Worm (Caenorhabditis elegans) whole organism, L1 larva: ENCODE measurements around the gene F49E12.10.

ENCODE experiments used
- C16A3.4 ChIP-seq: fragments of 150-350 bp; optimal IDR thresholded peaks from 2 replicates; lab custom pipeline; 2014; ENCODE audit warnings: missing biosample characterization, missing genetic modification characterization
- F16B12.6 ChIP-seq: fragments of 150-350 bp; optimal IDR thresholded peaks from 2 replicates; lab custom pipeline; 2014; ENCODE audit warnings: missing biosample characterization, missing genetic modification characterization
- aha-1 ChIP-seq: fragments of 150-350 bp; optimal IDR thresholded peaks from 2 replicates; lab custom pipeline; 2014; ENCODE audit warnings: missing biosample characterization, missing genetic modification characterization
- aly-2 ChIP-seq: fragments of 150-350 bp; optimal IDR thresholded peaks from 2 replicates; lab custom pipeline; 2014; ENCODE audit warnings: missing biosample characterization, missing genetic modification characterization
- ama-1 ChIP-seq: fragments of 150-350 bp; optimal IDR thresholded peaks from 2 replicates; lab custom pipeline; 2014
- blmp-1 ChIP-seq: fragments of 150-350 bp; optimal IDR thresholded peaks from 2 replicates; lab custom pipeline; 2014; ENCODE audit warnings: missing biosample characterization, missing genetic modification characterization
- ceh-63 ChIP-seq: fragments of 200-800 bp; sonication (Bioruptor generic); optimal IDR thresholded peaks from 2 replicates; lab custom pipeline; 2018; ENCODE audit warnings: mild to moderate bottlenecking, missing genetic modification characterization, missing compliant biosample characterization
- ceh-8 ChIP-seq: fragments of 200-800 bp; sonication (Bioruptor generic); optimal IDR thresholded peaks from 2 replicates; lab custom pipeline; 2018; ENCODE audit warnings: mild to moderate bottlenecking, missing genetic modification characterization, moderate library complexity, missing compliant biosample characterization
- ceh-88 ChIP-seq: fragments of 200-800 bp; sonication (Bioruptor generic); IDR thresholded peaks from 2 replicates; pipeline ENCODE4 v1.3.6; 2022; ENCODE audit warnings: missing genetic modification characterization, missing compliant biosample characterization
- ceh-90 ChIP-seq: sonication (generic microtip); optimal IDR thresholded peaks from 2 replicates; lab custom pipeline; 2016; ENCODE audit warnings: missing genetic modification characterization, missing compliant biosample characterization
- ces-1 ChIP-seq: fragments of 150-350 bp; optimal IDR thresholded peaks from 2 replicates; lab custom pipeline; 2014; ENCODE audit warnings: missing biosample characterization, missing genetic modification reagents, missing genetic modification characterization
- dpl-1 ChIP-seq, 3 experiments: fragments of 150-350 bp in 2 of 3; sonication (generic microtip) in 1 of 3; optimal IDR thresholded peaks; 2 replicates each; lab custom pipeline; 2014 to 2017; ENCODE audit warnings: missing biosample characterization in 3 of 3, missing genetic modification characterization in 3 of 3, missing genetic modification reagents in 3 of 3
- dsc-1 ChIP-seq: sonication (generic microtip); optimal IDR thresholded peaks from 2 replicates; lab custom pipeline; 2016; ENCODE audit warnings: mild to moderate bottlenecking, missing genetic modification characterization, missing compliant biosample characterization
- egl-13 ChIP-seq: sonication (generic microtip); optimal IDR thresholded peaks from 2 replicates; lab custom pipeline; 2016; ENCODE audit warnings: missing genotype, missing genetic modification reagents, missing genetic modification characterization, missing compliant biosample characterization
- egl-27 ChIP-seq, 2 experiments: fragments of 150-350 bp in 1 of 2; sonication (generic microtip); optimal IDR thresholded peaks; 3 replicates each; lab custom pipeline; 2017 to 2018; ENCODE audit warnings: missing biosample characterization in 2 of 2, missing genetic modification characterization in 2 of 2, missing genetic modification reagents in 2 of 2
- elt-2 ChIP-seq: sonication (generic microtip); optimal IDR thresholded peaks from 2 replicates; lab custom pipeline; 2016; ENCODE audit warnings: missing genetic modification characterization, mild to moderate bottlenecking, inconsistent platforms, missing compliant biosample characterization, missing genetic modification reagents
- ets-5 ChIP-seq: fragments of 200-800 bp; sonication (Bioruptor generic); IDR thresholded peaks from 2 replicates; pipeline ENCODE4 v1.3.6; 2022; ENCODE audit warnings: missing genetic modification characterization, missing compliant biosample characterization
- fkh-8 ChIP-seq: sonication (generic microtip); optimal IDR thresholded peaks from 2 replicates; lab custom pipeline; 2016; ENCODE audit warnings: mild to moderate bottlenecking, missing genetic modification characterization, missing compliant biosample characterization
- fos-1 ChIP-seq: fragments of 150-350 bp; optimal IDR thresholded peaks from 2 replicates; lab custom pipeline; 2014; ENCODE audit warnings: missing biosample characterization, missing genetic modification characterization
- hpl-2 ChIP-seq: fragments of 150-350 bp; optimal IDR thresholded peaks from 2 replicates; lab custom pipeline; 2014; ENCODE audit warnings: missing biosample characterization, missing genetic modification reagents, missing genetic modification characterization
- irx-1 ChIP-seq: sonication (generic microtip); optimal IDR thresholded peaks from 2 replicates; lab custom pipeline; 2016; ENCODE audit warnings: missing genetic modification characterization, missing compliant biosample characterization
- isw-1 ChIP-seq: fragments of 200-800 bp; sonication (Bioruptor generic); IDR thresholded peaks from 2 replicates; pipeline ENCODE4 v1.3.6; 2022; ENCODE audit warnings: missing genetic modification characterization, missing compliant biosample characterization
- lin-13 ChIP-seq: fragments of 150-350 bp; optimal IDR thresholded peaks from 2 replicates; lab custom pipeline; 2014; ENCODE audit warnings: missing biosample characterization, missing genetic modification reagents, missing genetic modification characterization
- lir-3 ChIP-seq: sonication (generic microtip); optimal IDR thresholded peaks from 2 replicates; lab custom pipeline; 2016; ENCODE audit warnings: mild to moderate bottlenecking, missing genetic modification characterization, moderate library complexity, missing compliant biosample characterization; ENCODE audit not compliant: poor library complexity
- mdl-1 ChIP-seq, 2 experiments: fragments of 150-350 bp; optimal IDR thresholded peaks; 2 replicates each; lab custom pipeline; 2014 to 2017; ENCODE audit warnings: missing biosample characterization in 2 of 2, missing genetic modification characterization in 2 of 2, inconsistent platforms in 1 of 2
- mep-1 ChIP-seq: fragments of 150-350 bp; optimal IDR thresholded peaks from 2 replicates; lab custom pipeline; 2014; ENCODE audit warnings: missing biosample characterization, missing genetic modification characterization
- nhr-19 ChIP-seq: fragments of 200-800 bp; sonication (Bioruptor generic); conservative IDR thresholded peaks from 2 replicates; pipeline ENCODE4 v1.3.6; 2022; ENCODE audit warnings: missing genetic modification characterization, missing compliant biosample characterization
- nhr-28 ChIP-seq: fragments of 150-350 bp; optimal IDR thresholded peaks from 2 replicates; lab custom pipeline; 2014; ENCODE audit warnings: missing biosample characterization, missing genetic modification characterization
- nhr-47 ChIP-seq: sonication (generic microtip); optimal IDR thresholded peaks from 2 replicates; lab custom pipeline; 2016; ENCODE audit warnings: mild to moderate bottlenecking, missing genetic modification characterization, moderate library complexity, missing compliant biosample characterization
- nhr-71 ChIP-seq: sonication (generic microtip); optimal IDR thresholded peaks from 2 replicates; lab custom pipeline; 2016; ENCODE audit warnings: mild to moderate bottlenecking, missing genetic modification characterization, moderate library complexity, missing compliant biosample characterization
- nhr-77 ChIP-seq: fragments of 150-350 bp; optimal IDR thresholded peaks from 2 replicates; lab custom pipeline; 2014; ENCODE audit warnings: missing biosample characterization, missing genetic modification characterization
- nhr-85 ChIP-seq: sonication (generic microtip); peaks from one replicate; lab custom pipeline; 2016; ENCODE audit warnings: missing genetic modification characterization, inconsistent platforms, missing compliant biosample characterization
- nhr-90 ChIP-seq: sonication (generic microtip); optimal IDR thresholded peaks from 2 replicates; lab custom pipeline; 2016; ENCODE audit warnings: mild to moderate bottlenecking, missing genetic modification characterization, missing compliant biosample characterization; ENCODE audit not compliant: poor library complexity
- pag-3 ChIP-seq: sonication (generic microtip); optimal IDR thresholded peaks from 2 replicates; lab custom pipeline; 2017; ENCODE audit warnings: missing genetic modification characterization, mild to moderate bottlenecking, missing compliant biosample characterization, antibody characterized with exemption, borderline replicate concordance; ENCODE audit not compliant: insufficient read depth
- pax-3 ChIP-seq: fragments of 200-800 bp; sonication (Bioruptor generic); optimal IDR thresholded peaks from 2 replicates; lab custom pipeline; 2018; ENCODE audit warnings: mild to moderate bottlenecking, missing genetic modification characterization, moderate library complexity, missing compliant biosample characterization
- pqm-1 ChIP-seq: sonication (generic microtip); optimal IDR thresholded peaks from 3 replicates; lab custom pipeline; 2017; ENCODE audit warnings: missing biosample characterization, missing genetic modification characterization
- rnt-1 ChIP-seq: sonication (generic microtip); optimal IDR thresholded peaks from 2 replicates; lab custom pipeline; 2016; ENCODE audit warnings: mild to moderate bottlenecking, missing genetic modification characterization, moderate library complexity, missing compliant biosample characterization
- snpc-4 ChIP-seq: fragments of 150-350 bp; optimal IDR thresholded peaks from 2 replicates; lab custom pipeline; 2014; ENCODE audit warnings: missing biosample characterization, missing genetic modification characterization
- sptf-1 ChIP-seq: fragments of 150-350 bp; optimal IDR thresholded peaks from 2 replicates; lab custom pipeline; 2014; ENCODE audit warnings: missing biosample characterization, missing genetic modification characterization
- sup-37 ChIP-seq: fragments of 200-800 bp; sonication (Bioruptor generic); optimal IDR thresholded peaks from 2 replicates; lab custom pipeline; 2018; ENCODE audit warnings: mild to moderate bottlenecking, missing genetic modification characterization, missing compliant biosample characterization
- tbx-2 ChIP-seq: sonication (generic microtip); optimal IDR thresholded peaks from 2 replicates; lab custom pipeline; 2016; ENCODE audit warnings: missing genetic modification characterization, missing compliant biosample characterization
- unc-62 ChIP-seq: fragments of 150-350 bp; optimal IDR thresholded peaks from 2 replicates; lab custom pipeline; 2014; ENCODE audit warnings: missing biosample characterization, missing genetic modification reagents, missing genetic modification characterization
- unc-86 ChIP-seq: sonication (generic microtip); optimal IDR thresholded peaks from 2 replicates; lab custom pipeline; 2016; ENCODE audit warnings: missing genetic modification characterization, missing compliant biosample characterization
- unc-98 ChIP-seq: fragments of 200-800 bp; sonication (Bioruptor generic); IDR thresholded peaks from 2 replicates; pipeline ENCODE4 v1.3.6; 2022; ENCODE audit warnings: missing genetic modification characterization, missing compliant biosample characterization
- zip-4 ChIP-seq: fragments of 200-800 bp; sonication (Bioruptor generic); optimal IDR thresholded peaks from 2 replicates; lab custom pipeline; 2018; ENCODE audit warnings: mild to moderate bottlenecking, missing genetic modification characterization, moderate library complexity, missing compliant biosample characterization
- ztf-4 ChIP-seq: fragments of 150-350 bp; optimal IDR thresholded peaks from 2 replicates; lab custom pipeline; 2014; ENCODE audit warnings: missing biosample characterization, missing genetic modification characterization

Gene F49E12.10

DNA sequence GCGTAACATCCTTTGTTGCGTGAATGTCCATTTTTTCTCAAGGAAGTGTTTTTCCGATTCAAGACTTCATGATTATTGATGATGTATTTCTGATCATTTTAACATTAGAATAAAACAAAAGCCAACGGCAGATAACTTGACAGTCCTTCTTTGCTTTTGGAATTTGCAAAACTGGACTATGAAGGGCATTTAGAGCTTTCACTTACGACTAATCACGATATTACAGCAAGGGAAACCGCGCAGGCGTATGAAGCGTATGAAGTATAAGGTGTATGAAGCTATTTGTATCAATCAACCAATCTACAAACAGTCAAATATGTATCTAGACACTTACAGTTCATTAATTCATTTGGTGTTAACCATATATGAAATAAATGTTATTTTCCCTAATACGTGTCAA is 13.1 kb upstream of the F49E12.10 start:
- no peak for TF ChIP-seq ceh-90
- TF ChIP-seq mdl-1 (tag; optimal IDR thresholded peaks at IDR 0.05; lab: Kevin White, UChicago) = no peak
- no peak for TF ChIP-seq lin-13 (GFP tag; lab: Kevin White, UChicago)
- no peak for TF ChIP-seq nhr-85
- TF ChIP-seq pax-3 = no peak
- TF ChIP-seq rnt-1 (tag; lab: Kevin White, UChicago) = no peak
- no peak for TF ChIP-seq zip-4 (GFP tag; lab: Kevin White, UChicago)
- TF ChIP-seq dpl-1 (GFP tag; optimal IDR thresholded peaks at IDR 0.05; lab: Kevin White, UChicago) = no peak
- TF ChIP-seq F16B12.6 = no peak
- no peak for TF ChIP-seq nhr-47 (tag; lab: Kevin White, UChicago)
- no peak for TF ChIP-seq elt-2
- TF ChIP-seq lir-3 (tag; lab: Kevin White, UChicago) = no peak
- no peak for TF ChIP-seq irx-1 (tag; lab: Kevin White, UChicago)
- TF ChIP-seq hpl-2 (GFP tag; lab: Kevin White, UChicago) = no peak
- no peak for TF ChIP-seq pag-3 (tag; lab: Kevin White, UChicago)
- TF ChIP-seq isw-1 (GFP tag; lab: Robert Waterston, UW) = no peak
- TF ChIP-seq ceh-63 (GFP tag; lab: Kevin White, UChicago) = no peak

DNA sequence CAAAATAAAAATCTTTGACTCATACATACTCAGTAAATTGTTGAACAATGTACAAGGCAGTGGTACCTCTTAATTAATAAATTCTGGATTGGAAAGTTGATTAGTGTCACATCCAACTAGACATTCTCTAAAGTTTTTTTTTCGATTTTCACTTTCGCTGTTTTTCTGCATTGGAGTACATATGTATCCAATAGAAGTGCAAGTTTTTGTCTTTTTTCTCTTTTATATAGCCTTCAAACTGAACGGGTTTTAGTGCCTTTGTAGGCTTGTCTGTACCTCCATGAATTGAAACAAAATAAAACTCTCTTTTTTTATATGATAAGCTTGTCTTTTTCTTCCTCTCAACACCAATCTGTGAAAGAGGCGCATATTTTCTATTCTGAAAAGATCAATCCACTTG is 10.7 kb upstream of the F49E12.10 start:
- TF ChIP-seq aly-2 (tag; lab: Kevin White, UChicago) = no peak
- no peak for TF ChIP-seq ztf-4 (tag; lab: Kevin White, UChicago)
- TF ChIP-seq blmp-1 (tag; lab: Kevin White, UChicago) = peak; percentile 18
- TF ChIP-seq pqm-1 (tag; lab: Kevin White, UChicago) = no peak

- TF ChIP-seq ceh-88 (GFP tag; lab: Robert Waterston, UW) (no peak), unc-86 (tag; lab: Kevin White, UChicago) (no peak), sptf-1 (tag; lab: Kevin White, UChicago) (no peak), rnt-1 (tag; lab: Kevin White, UChicago) (no peak), unc-62 (no peak), dsc-1 (no peak), blmp-1 (tag; lab: Kevin White, UChicago) (no peak), lin-13 (GFP tag; lab: Kevin White, UChicago) (no peak), ets-5 (no peak), aly-2 (tag; lab: Kevin White, UChicago) (no peak), ceh-63 (GFP tag; lab: Kevin White, UChicago) (no peak), sup-37 (GFP tag; lab: Kevin White, UChicago) (no peak), aha-1 (tag; lab: Kevin White, UChicago) (no peak), snpc-4 (tag; lab: Kevin White, UChicago) (no peak), egl-27 (tag; optimal IDR thresholded peaks at IDR 0.05; lab: Kevin White, UChicago) (no peak), ceh-8 (GFP tag; lab: Kevin White, UChicago) (no peak), fos-1 (tag; lab: Kevin White, UChicago) (no peak)
These were observed 9.7 kb upstream of the F49E12.10 start, which contains the start of gene F49E12.12 for ce11 chrII:8381197-8381596. TSS of gene F49E12.12 (plus strand) at chrII:8381497.

DNA sequence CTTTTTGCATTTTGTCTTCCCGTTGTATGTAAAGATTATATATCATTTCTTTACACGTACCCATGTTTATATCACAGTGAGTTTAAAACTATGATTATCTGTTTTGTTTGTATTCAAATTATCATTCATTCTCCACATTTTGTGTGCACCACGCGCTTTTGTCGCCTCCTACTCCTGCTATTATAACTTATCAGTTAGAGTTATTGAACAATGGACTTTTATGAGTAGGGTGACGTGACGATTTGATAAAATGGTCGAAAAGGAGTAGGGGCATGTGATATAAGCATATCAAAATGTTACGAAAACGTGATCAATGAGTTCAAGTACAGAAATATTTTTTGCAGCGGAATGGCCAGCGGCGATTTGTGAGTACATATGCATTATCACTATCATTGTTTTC is 8.0 kb upstream of the F49E12.10 start:
- TF ChIP-seq pqm-1 (tag; lab: Kevin White, UChicago) (peak; percentile 79), nhr-28 (no peak), ets-5 (no peak), lin-13 (GFP tag; lab: Kevin White, UChicago) (no peak), unc-98 (GFP tag; lab: Robert Waterston, UW) (no peak), ceh-8 (GFP tag; lab: Kevin White, UChicago) (no peak), nhr-19 (peak; percentile 38), pax-3 (peak; percentile 2), nhr-77 (tag; lab: Kevin White, UChicago) (no peak), aly-2 (tag; lab: Kevin White, UChicago) (no peak), C16A3.4 (no peak), tbx-2 (tag; lab: Kevin White, UChicago) (no peak), nhr-90 (tag; lab: Kevin White, UChicago) (peak; percentile 59), ama-1 (no peak), unc-62 (no peak), nhr-71 (tag; lab: Kevin White, UChicago) (peak; percentile 68), ceh-90 (no peak), mdl-1 (tag; optimal IDR thresholded peaks at IDR 0.05; lab: Kevin White, UChicago) (peak in 1 of 2 experiments; percentile 35), irx-1 (tag; lab: Kevin White, UChicago) (no peak), egl-13 (tag; lab: Kevin White, UChicago) (peak; percentile 69), fkh-8 (tag; lab: Kevin White, UChicago) (no peak), ces-1 (GFP tag; lab: Kevin White, UChicago) (no peak), mep-1 (no peak), F16B12.6 (no peak)
